Fruit fly (Drosophila melanogaster) whole organism, embryonic: ENCODE measurements around the gene kirre.

Experiments used
- Atf-2 ChIP-seq: fragments of 200-800 bp; sonication (Bioruptor generic); optimal IDR thresholded peaks from 2 replicates; lab custom pipeline; 2016; ENCODE audit warnings: missing biosample characterization, missing genetic modification characterization
- B-H2 ChIP-seq: fragments of 200-800 bp; sonication (Bioruptor generic); optimal IDR thresholded peaks from 2 replicates; lab custom pipeline; 2018; ENCODE audit warnings: missing biosample characterization, mild to moderate bottlenecking, missing genetic modification characterization
- CG10321 ChIP-seq: fragments of 200-800 bp; sonication (Bioruptor generic); IDR thresholded peaks from 2 replicates; pipeline ENCODE4 v1.3.6; 2022; ENCODE audit warnings: missing biosample characterization, missing genetic modification characterization
- CG10366 ChIP-seq: fragments of 200-800 bp; sonication (Bioruptor generic); IDR thresholded peaks from 2 replicates; pipeline ENCODE4 v1.3.6; 2022; ENCODE audit warnings: missing biosample characterization, missing genetic modification characterization
- CG11085 ChIP-seq: fragments of 200-800 bp; sonication (Bioruptor generic); IDR thresholded peaks from 2 replicates; pipeline ENCODE4 v1.3.6; 2022; ENCODE audit warnings: missing biosample characterization, missing genetic modification characterization
- CG12155 ChIP-seq: fragments of 200-800 bp; sonication (Bioruptor generic); optimal IDR thresholded peaks from 3 replicates; lab custom pipeline; 2016; ENCODE audit warnings: missing biosample characterization, missing genetic modification characterization
- CG15269 ChIP-seq: fragments of 200-800 bp; sonication (Bioruptor generic); optimal IDR thresholded peaks from 2 replicates; lab custom pipeline; 2018; ENCODE audit warnings: missing biosample characterization, mild to moderate bottlenecking, missing genetic modification characterization, moderate library complexity
- CG17912 ChIP-seq: fragments of 200-800 bp; sonication (Bioruptor generic); optimal IDR thresholded peaks from 2 replicates; lab custom pipeline; 2018; ENCODE audit warnings: missing biosample characterization, mild to moderate bottlenecking, missing genetic modification characterization
- CG1792 ChIP-seq: fragments of 200-800 bp; sonication (Bioruptor generic); optimal IDR thresholded peaks from 2 replicates; lab custom pipeline; 2016; ENCODE audit warnings: missing biosample characterization, missing genetic modification characterization
- CG18262 ChIP-seq: fragments of 200-800 bp; optimal IDR thresholded peaks from 3 replicates; lab custom pipeline; 2019; ENCODE audit warnings: missing biosample characterization, mild to moderate bottlenecking, missing genetic modification characterization, moderate library complexity
- CG18619 ChIP-seq: fragments of 200-800 bp; sonication (Bioruptor generic); optimal IDR thresholded peaks from 3 replicates; lab custom pipeline; 2017; ENCODE audit warnings: missing biosample characterization, mild to moderate bottlenecking, missing genetic modification characterization
- CG2129 ChIP-seq: fragments of 200-800 bp; sonication (Bioruptor generic); IDR thresholded peaks from 2 replicates; pipeline ENCODE4 v1.3.6; 2022; ENCODE audit warnings: missing biosample characterization, missing genetic modification characterization; ENCODE audit not compliant: partially characterized antibody
- CG2202 ChIP-seq: fragments of 200-800 bp; sonication (Bioruptor generic); optimal IDR thresholded peaks from 2 replicates; lab custom pipeline; 2018; ENCODE audit warnings: missing biosample characterization, mild to moderate bottlenecking, missing genetic modification characterization
- CG33557 ChIP-seq: fragments of 200-800 bp; sonication (Bioruptor generic); optimal IDR thresholded peaks from 2 replicates; lab custom pipeline; 2019; ENCODE audit warnings: missing biosample characterization, mild to moderate bottlenecking, missing genetic modification characterization, moderate library complexity
- CG4360 ChIP-seq: fragments of 200-800 bp; sonication (Bioruptor generic); IDR thresholded peaks from 2 replicates; pipeline ENCODE4 v1.3.6; 2022; ENCODE audit warnings: missing biosample characterization, missing genetic modification characterization
- CG5245 ChIP-seq: fragments of 200-800 bp; sonication (Bioruptor generic); optimal IDR thresholded peaks from 3 replicates; lab custom pipeline; 2016; ENCODE audit warnings: missing biosample characterization, missing genetic modification characterization
- CG7928 ChIP-seq: fragments of 200-800 bp; sonication (Bioruptor generic); optimal IDR thresholded peaks from 2 replicates; lab custom pipeline; 2017; ENCODE audit warnings: missing biosample characterization, mild to moderate bottlenecking, missing genetic modification characterization
- CG8281 ChIP-seq: fragments of 200-800 bp; sonication (Bioruptor generic); optimal IDR thresholded peaks from 2 replicates; lab custom pipeline; 2018; ENCODE audit warnings: missing biosample characterization, mild to moderate bottlenecking, missing genetic modification characterization, moderate library complexity
- CG9215 ChIP-seq: fragments of 200-800 bp; sonication (Bioruptor generic); IDR thresholded peaks from 2 replicates; pipeline ENCODE4 v1.3.6; 2022; ENCODE audit warnings: missing biosample characterization, missing genetic modification characterization
- CrebB ChIP-seq: fragments of 200-800 bp; sonication (Bioruptor generic); optimal IDR thresholded peaks from 3 replicates; lab custom pipeline; 2018; ENCODE audit warnings: missing biosample characterization, mild to moderate bottlenecking, missing genetic modification characterization
- Dfd ChIP-seq, 2 experiments: fragments of >200 bp; optimal IDR thresholded peaks; 2 replicates each; lab custom pipeline; 2017; ENCODE audit warnings: missing biosample characterization in 2 of 2, missing genetic modification characterization in 2 of 2
- Dip2 ChIP-seq: fragments of 200-800 bp; sonication (Bioruptor generic); IDR thresholded peaks from 2 replicates; pipeline ENCODE4 v1.3.6; 2022; ENCODE audit warnings: missing biosample characterization, missing genetic modification characterization
- Drgx ChIP-seq: fragments of 200-800 bp; sonication (Bioruptor generic); IDR thresholded peaks from 2 replicates; pipeline ENCODE4 v1.3.6; 2022; ENCODE audit warnings: missing biosample characterization, missing genetic modification characterization
- Eip74EF ChIP-seq, 2 experiments: fragments of 200-800 bp in 1 of 2; fragments of >200 bp in 1 of 2; sonication (Bioruptor generic) in 1 of 2; optimal IDR thresholded peaks; 2 replicates each; lab custom pipeline; 2017 to 2019; ENCODE audit warnings: missing biosample characterization in 2 of 2, missing genetic modification characterization in 2 of 2, mild to moderate bottlenecking in 1 of 2, moderate library complexity in 1 of 2
- Ets65A ChIP-seq: fragments of 200-800 bp; sonication (Bioruptor generic); peaks from one replicate; lab custom pipeline; 2016; ENCODE audit warnings: missing biosample characterization, missing genetic modification characterization
- Max ChIP-seq: fragments of 200-800 bp; sonication (Bioruptor generic); optimal IDR thresholded peaks from 2 replicates; lab custom pipeline; 2016; ENCODE audit warnings: missing biosample characterization, mild to moderate bottlenecking, missing genetic modification characterization
- Mes4 ChIP-seq: fragments of 200-800 bp; sonication (Bioruptor generic); optimal IDR thresholded peaks from 2 replicates; lab custom pipeline; 2016; ENCODE audit warnings: missing biosample characterization, missing genetic modification characterization
- Ptx1 ChIP-seq: fragments of 200-800 bp; sonication (Bioruptor generic); IDR thresholded peaks from 2 replicates; pipeline ENCODE4 v1.3.6; 2022; ENCODE audit warnings: missing biosample characterization, missing genetic modification characterization
- aop ChIP-seq: fragments of 200-800 bp; sonication (Bioruptor generic); IDR thresholded peaks from 2 replicates; pipeline ENCODE4 v1.3.6; 2022; ENCODE audit warnings: missing biosample characterization, missing genetic modification characterization
- btn ChIP-seq: fragments of 200-800 bp; sonication (Bioruptor generic); optimal IDR thresholded peaks from 2 replicates; lab custom pipeline; 2016; ENCODE audit warnings: missing biosample characterization, missing genetic modification characterization
- cato ChIP-seq: fragments of 200-800 bp; sonication (Bioruptor generic); optimal IDR thresholded peaks from 2 replicates; lab custom pipeline; 2016; ENCODE audit warnings: missing biosample characterization, missing genetic modification characterization, borderline replicate concordance
- chn ChIP-seq: fragments of 200-800 bp; sonication (Bioruptor generic); optimal IDR thresholded peaks from 2 replicates; lab custom pipeline; 2016; ENCODE audit warnings: missing biosample characterization, missing genetic modification characterization
- crol ChIP-seq: fragments of 200-800 bp; sonication (Bioruptor generic); IDR thresholded peaks from 2 replicates; pipeline ENCODE4 v1.3.6; 2022; ENCODE audit warnings: missing biosample characterization, missing genetic modification characterization
- dysf ChIP-seq: fragments of 200-800 bp; sonication (Bioruptor generic); IDR thresholded peaks from 3 replicates; pipeline ENCODE4 v1.3.6; 2022; ENCODE audit warnings: missing biosample characterization, missing genetic modification characterization
- ewg ChIP-seq: fragments of 200-800 bp; sonication (Bioruptor generic); optimal IDR thresholded peaks from 3 replicates; lab custom pipeline; 2017; ENCODE audit warnings: mild to moderate bottlenecking, missing biosample characterization, missing genetic modification reagents, missing genetic modification characterization
- exex ChIP-seq: fragments of 200-800 bp; sonication (Bioruptor generic); optimal IDR thresholded peaks from 4 replicates; lab custom pipeline; 2018; ENCODE audit warnings: missing biosample characterization, mild to moderate bottlenecking, missing genetic modification characterization, moderate library complexity
- fd3F ChIP-seq: fragments of 200-800 bp; sonication (Bioruptor generic); optimal IDR thresholded peaks from 2 replicates; lab custom pipeline; 2018; ENCODE audit warnings: missing biosample characterization, mild to moderate bottlenecking, missing genetic modification characterization, moderate library complexity
- gcm2 ChIP-seq: fragments of 200-800 bp; sonication (Bioruptor generic); optimal IDR thresholded peaks from 2 replicates; lab custom pipeline; 2016; ENCODE audit warnings: missing biosample characterization, missing genetic modification characterization
- hkb ChIP-seq, 2 experiments: fragments of 200-800 bp in 1 of 2; fragments of >200 bp in 1 of 2; sonication (Bioruptor generic) in 1 of 2; IDR thresholded peaks in 1 of 2; optimal IDR thresholded peaks in 1 of 2; 2 replicates each; pipeline versions ENCODE4 v1.3.6 to Lab custom; 2017 to 2022; ENCODE audit warnings: missing biosample characterization in 1 of 2, missing genetic modification characterization in 1 of 2
- klu ChIP-seq: fragments of 200-800 bp; sonication (Bioruptor generic); IDR thresholded peaks from 2 replicates; pipeline ENCODE4 v1.3.6; 2022; ENCODE audit warnings: missing biosample characterization, missing genetic modification characterization
- nmo ChIP-seq: fragments of 200-800 bp; sonication (Bioruptor generic); optimal IDR thresholded peaks from 2 replicates; lab custom pipeline; 2018; ENCODE audit warnings: missing biosample characterization, mild to moderate bottlenecking, missing genetic modification characterization, moderate library complexity
- onecut ChIP-seq: fragments of 200-800 bp; sonication (Bioruptor generic); IDR thresholded peaks from 2 replicates; pipeline ENCODE4 v1.3.6; 2022; ENCODE audit warnings: missing biosample characterization, missing genetic modification characterization
- otp ChIP-seq: fragments of 200-800 bp; sonication (Bioruptor generic); IDR thresholded peaks from 3 replicates; pipeline ENCODE4, ENCODE4 v1.3.6; 2022; ENCODE audit warnings: missing biosample characterization, missing genetic modification characterization
- phol ChIP-seq: fragments of 200-800 bp; sonication (Bioruptor generic); optimal IDR thresholded peaks from 3 replicates; lab custom pipeline; 2018; ENCODE audit warnings: missing biosample characterization, mild to moderate bottlenecking, missing genetic modification characterization, moderate library complexity
- pnt ChIP-seq: fragments of 200-800 bp; sonication (Bioruptor generic); optimal IDR thresholded peaks from 3 replicates; lab custom pipeline; 2016; ENCODE audit warnings: missing biosample characterization, missing genetic modification characterization
- ranshi ChIP-seq: fragments of 200-800 bp; sonication (Bioruptor generic); IDR thresholded peaks from 2 replicates; pipeline ENCODE4 v1.3.6; 2022; ENCODE audit warnings: missing biosample characterization, missing genetic modification characterization
- repo ChIP-seq: fragments of 200-800 bp; sonication (Bioruptor generic); optimal IDR thresholded peaks from 2 replicates; lab custom pipeline; 2016; ENCODE audit warnings: missing biosample characterization, missing genetic modification characterization
- seq ChIP-seq: fragments of 200-800 bp; sonication (Bioruptor generic); IDR thresholded peaks from 2 replicates; pipeline ENCODE4 v1.3.6; 2022; ENCODE audit warnings: missing biosample characterization, missing genetic modification characterization
- slou ChIP-seq: fragments of 200-800 bp; sonication (Bioruptor generic); optimal IDR thresholded peaks from 3 replicates; lab custom pipeline; 2016; ENCODE audit warnings: missing biosample characterization, missing genetic modification characterization
- sug ChIP-seq: fragments of 200-800 bp; optimal IDR thresholded peaks from 2 replicates; lab custom pipeline; 2019; ENCODE audit warnings: missing biosample characterization, mild to moderate bottlenecking, missing genetic modification characterization, moderate library complexity
- wdn ChIP-seq: fragments of 200-800 bp; sonication (Bioruptor generic); IDR thresholded peaks from 2 replicates; pipeline ENCODE4 v1.3.6; 2022; ENCODE audit warnings: missing biosample characterization, missing genetic modification characterization
- yki ChIP-seq: fragments of >200 bp; optimal IDR thresholded peaks from 3 replicates; lab custom pipeline; 2018

kirre gene

DNA sequence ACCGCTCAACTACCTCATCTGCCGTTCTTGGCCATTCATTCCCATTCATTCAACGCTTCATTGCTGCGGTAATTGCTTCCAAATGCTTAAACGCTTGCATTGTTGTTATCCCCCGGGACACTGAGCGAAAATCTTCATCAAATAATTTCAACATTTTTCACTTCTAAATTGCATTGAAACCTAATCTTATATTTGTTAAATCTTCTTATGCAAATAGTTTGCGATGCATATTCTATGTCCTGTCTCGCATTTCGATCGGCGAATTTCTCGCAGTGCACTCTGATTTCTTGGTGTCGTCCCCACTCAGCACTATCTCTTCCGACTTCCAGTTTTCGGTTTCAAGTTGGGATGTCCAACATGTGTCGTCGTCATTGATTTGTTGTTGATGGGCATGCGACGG lies 356.8 kb downstream of the kirre start (continued):
- TF ChIP-seq B-H2 (GFP tag; lab: Kevin White, UChicago) (peak; percentile 6), cato (GFP tag; lab: Kevin White, UChicago) (peak; percentile 86), fd3F (peak; percentile 48), CG11085 (GFP tag; lab: Robert Waterston, UW) (peak; percentile 65), dysf (GFP tag; lab: Robert Waterston, UW) (peak; percentile 91), Ets65A (peak; percentile 99), nmo (peak; percentile 96), Dip2 (GFP tag; lab: Robert Waterston, UW) (no peak), phol (tag; lab: Kevin White, UChicago) (peak; percentile 95), CG2202 (tag; lab: Kevin White, UChicago) (peak; percentile 95), sug (peak; percentile 59), Ptx1 (GFP tag; lab: Robert Waterston, UW) (peak; percentile 91), exex (tag; lab: Kevin White, UChicago) (peak; percentile 33), Dfd (GFP tag; optimal IDR thresholded peaks at IDR 0.05; lab: Kevin White, UChicago) (no peak), Mes4 (peak; percentile 95), ewg (GFP tag; lab: Kevin White, UChicago) (peak; percentile 88), Atf-2 (GFP tag; lab: Kevin White, UChicago) (peak; percentile 93), CG12155 (GFP tag; lab: Kevin White, UChicago) (peak; percentile 81), klu (GFP tag; lab: Robert Waterston, UW) (peak; percentile 83), repo (peak; percentile 94), CG15269 (tag; lab: Kevin White, UChicago) (peak; percentile 87), wdn (GFP tag; lab: Robert Waterston, UW) (peak; percentile 67; the same call in 1 of the 2 replicates), CG18262 (tag; lab: Kevin White, UChicago) (peak; percentile 96), onecut (peak; percentile 89), CG2129 (GFP tag; lab: Robert Waterston, UW) (no peak), gcm2 (GFP tag; lab: Kevin White, UChicago) (peak; percentile 78), CG33557 (GFP tag; lab: Kevin White, UChicago) (peak; percentile 98), CG9215 (peak; percentile 70), CG18619 (GFP tag; lab: Kevin White, UChicago) (peak; percentile 87), pnt (GFP tag; lab: Kevin White, UChicago) (peak; percentile 96), seq (GFP tag; lab: Robert Waterston, UW) (peak; percentile 63), yki (no peak), Drgx (GFP tag; lab: Robert Waterston, UW) (peak; percentile 70), CG4360 (peak; percentile 87), btn (GFP tag; lab: Kevin White, UChicago) (peak; percentile 96), CG8281 (peak; percentile 70), crol (GFP tag; lab: Robert Waterston, UW) (peak; percentile 69), CG17912 (peak; percentile 65), hkb (optimal IDR thresholded peaks at IDR 0.05; lab: Kevin White, UChicago) (no peak), hkb (GFP tag; IDR thresholded peaks at IDR 0.05; lab: Robert Waterston, UW) (peak; percentile 90), CG10321 (GFP tag; lab: Robert Waterston, UW) (no peak), CrebB (tag; lab: Kevin White, UChicago) (peak; percentile 85), Eip74EF (GFP tag; optimal IDR thresholded peaks at IDR 0.05; lab: Kevin White, UChicago) (peak in 1 of 2 experiments; percentile 86), chn (GFP tag; lab: Kevin White, UChicago) (peak; percentile 96), otp (GFP tag; lab: Robert Waterston, UW) (peak; percentile 93), ranshi (peak; percentile 91), CG5245 (GFP tag; lab: Kevin White, UChicago) (peak; percentile 95), slou (GFP tag; lab: Kevin White, UChicago) (peak; percentile 60), Max (GFP tag; lab: Kevin White, UChicago) (peak; percentile 84), CG10366 (GFP tag; lab: Robert Waterston, UW) (peak; percentile 86), CG1792 (GFP tag; lab: Kevin White, UChicago) (peak; percentile 84), aop (GFP tag; lab: Robert Waterston, UW) (peak; percentile 77), CG7928 (GFP tag; lab: Kevin White, UChicago) (peak; percentile 40)
